Worm (Caenorhabditis elegans): Measurements from ENCODE around the gene Y41D4A.4.

DNA sequence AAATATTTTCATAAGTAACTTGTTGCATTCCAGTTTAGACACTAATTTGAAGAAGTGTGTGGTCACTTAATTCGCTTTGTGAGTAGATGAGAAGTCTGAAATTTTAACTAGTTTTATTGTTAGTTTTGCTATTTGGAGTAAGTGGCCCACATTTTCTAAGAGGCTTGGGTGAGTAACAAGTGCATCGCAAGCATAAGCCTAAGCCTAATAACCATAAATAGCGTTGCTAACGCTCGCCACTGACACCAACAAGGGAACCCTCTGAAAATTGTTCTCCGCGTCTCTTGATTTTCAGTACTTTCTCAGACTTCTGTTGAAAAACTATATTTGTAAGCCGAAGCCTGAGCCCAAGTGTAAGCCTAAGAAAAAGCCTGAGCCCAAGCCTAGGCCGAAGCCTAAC is 21.5 kb upstream of the Y41D4A.4 start, which contains the start of gene epic-3:
- TF ChIP-seq ama-1 (optimal IDR thresholded peaks at IDR 0.05) (no peak), ceh-8 (GFP tag; optimal IDR thresholded peaks at IDR 0.05) (no peak), ceh-82 (tag; optimal IDR thresholded peaks at IDR 0.05) (no peak), nhr-76 (tag; optimal IDR thresholded peaks at IDR 0.05) (no peak), ceh-63 (GFP tag; optimal IDR thresholded peaks at IDR 0.05) (no peak), pqm-1 (tag; optimal IDR thresholded peaks at IDR 0.05) (no peak), unc-30 (tag; optimal IDR thresholded peaks at IDR 0.05) (no peak), nhr-84 (tag; optimal IDR thresholded peaks at IDR 0.05) (no peak), aly-2 (tag; optimal IDR thresholded peaks at IDR 0.05) (no peak), zip-4 (GFP tag; optimal IDR thresholded peaks at IDR 0.05) (no peak)
